Fruit fly (Drosophila melanogaster) whole organism, embryonic: ENCODE results near the gene side-IV.

ENCODE experiments used
- Atf-2 ChIP-seq: fragments of 200-800 bp; sonication (Bioruptor generic); optimal IDR thresholded peaks from 2 replicates; lab custom pipeline; 2016; ENCODE audit warnings: missing biosample characterization, missing genetic modification characterization
- Bteb2 ChIP-seq: fragments of 200-800 bp; sonication (Bioruptor generic); optimal IDR thresholded peaks from 2 replicates; lab custom pipeline; 2016; ENCODE audit warnings: missing biosample characterization, missing genetic modification characterization
- CG10431 ChIP-seq: fragments of 200-800 bp; sonication (Bioruptor generic); optimal IDR thresholded peaks from 3 replicates; lab custom pipeline; 2018; ENCODE audit warnings: missing biosample characterization, mild to moderate bottlenecking, missing genetic modification characterization
- CG11247 ChIP-seq: fragments of 200-800 bp; sonication (Bioruptor generic); IDR thresholded peaks from 2 replicates; pipeline ENCODE4 v1.3.6; 2022; ENCODE audit warnings: missing biosample characterization, missing genetic modification characterization
- CG14050 ChIP-seq: fragments of 200-800 bp; sonication (Bioruptor generic); IDR thresholded peaks from 3 replicates; pipeline ENCODE4 v1.3.6; 2022; ENCODE audit warnings: missing biosample characterization, missing genetic modification characterization
- CG14965 ChIP-seq: fragments of 200-800 bp; sonication (Bioruptor generic); optimal IDR thresholded peaks from 2 replicates; lab custom pipeline; 2016; ENCODE audit warnings: missing biosample characterization, missing genetic modification characterization, borderline replicate concordance
- CG15514 ChIP-seq: fragments of 200-800 bp; sonication (Bioruptor generic); optimal IDR thresholded peaks from 3 replicates; lab custom pipeline; 2017; ENCODE audit warnings: missing biosample characterization, missing genetic modification characterization, mild to moderate bottlenecking, moderate library complexity, missing genetic modification reagents
- CG18476 ChIP-seq: fragments of 200-800 bp; sonication (Bioruptor generic); optimal IDR thresholded peaks from 2 replicates; lab custom pipeline; 2016; ENCODE audit warnings: missing biosample characterization, mild to moderate bottlenecking, missing genetic modification characterization
- CG2678 ChIP-seq: fragments of 200-800 bp; sonication (Bioruptor generic); optimal IDR thresholded peaks from 3 replicates; lab custom pipeline; 2019; ENCODE audit warnings: missing biosample characterization, mild to moderate bottlenecking, missing genetic modification characterization, moderate library complexity
- CG2889 ChIP-seq: fragments of 200-800 bp; sonication (Bioruptor generic); IDR thresholded peaks from 3 replicates; pipeline ENCODE4 v1.3.6; 2022; ENCODE audit warnings: missing biosample characterization, missing genetic modification characterization
- CG32772 ChIP-seq: fragments of 200-800 bp; sonication (Bioruptor generic); IDR thresholded peaks from 2 replicates; pipeline ENCODE4 v1.3.6; 2022; ENCODE audit warnings: missing biosample characterization, missing genetic modification characterization
- CG33557 ChIP-seq: fragments of 200-800 bp; sonication (Bioruptor generic); optimal IDR thresholded peaks from 2 replicates; lab custom pipeline; 2019; ENCODE audit warnings: missing biosample characterization, mild to moderate bottlenecking, missing genetic modification characterization, moderate library complexity
- CG34376 ChIP-seq: fragments of 200-800 bp; sonication (Bioruptor generic); optimal IDR thresholded peaks from 2 replicates; lab custom pipeline; 2018; ENCODE audit warnings: missing biosample characterization, mild to moderate bottlenecking, missing genetic modification characterization
- CG4328 ChIP-seq: fragments of 200-800 bp; sonication (Bioruptor generic); optimal IDR thresholded peaks from 3 replicates; lab custom pipeline; 2017; ENCODE audit warnings: missing biosample characterization, missing genetic modification reagents, missing genetic modification characterization
- CG7786 ChIP-seq: fragments of 200-800 bp; sonication (Bioruptor generic); optimal IDR thresholded peaks from 2 replicates; lab custom pipeline; 2016; ENCODE audit warnings: missing biosample characterization, missing genetic modification characterization
- CG7928 ChIP-seq: fragments of 200-800 bp; sonication (Bioruptor generic); optimal IDR thresholded peaks from 2 replicates; lab custom pipeline; 2017; ENCODE audit warnings: missing biosample characterization, mild to moderate bottlenecking, missing genetic modification characterization
- CG9797 ChIP-seq: fragments of 200-800 bp; sonication (Bioruptor generic); optimal IDR thresholded peaks from 3 replicates; lab custom pipeline; 2018; ENCODE audit warnings: missing biosample characterization, mild to moderate bottlenecking, missing genetic modification characterization
- D ChIP-seq, 2 experiments: fragments of 200-800 bp in 1 of 2; fragments of >200 bp in 1 of 2; sonication (Bioruptor generic) in 1 of 2; optimal IDR thresholded peaks; 2 replicates in 1 of 2; 3 replicates in 1 of 2; lab custom pipeline; 2017; ENCODE audit warnings: mild to moderate bottlenecking in 1 of 2, missing biosample characterization in 1 of 2, missing genetic modification characterization in 1 of 2, missing genetic modification reagents in 1 of 2
- Dip3 ChIP-seq: fragments of 200-800 bp; sonication (Bioruptor generic); optimal IDR thresholded peaks from 3 replicates; lab custom pipeline; 2016; ENCODE audit warnings: missing biosample characterization, missing genetic modification characterization
- Ets65A ChIP-seq: fragments of 200-800 bp; sonication (Bioruptor generic); peaks from one replicate; lab custom pipeline; 2016; ENCODE audit warnings: missing biosample characterization, missing genetic modification characterization
- H15 ChIP-seq: fragments of 200-800 bp; sonication (Bioruptor generic); IDR thresholded peaks from 3 replicates; pipeline ENCODE4 v1.3.6; 2022; ENCODE audit warnings: missing biosample characterization, missing genetic modification characterization
- Hey ChIP-seq: fragments of 200-800 bp; sonication (Bioruptor generic); optimal IDR thresholded peaks from 3 replicates; lab custom pipeline; 2018; ENCODE audit warnings: missing biosample characterization, mild to moderate bottlenecking, missing genetic modification characterization
- Hmr ChIP-seq: fragments of 200-800 bp; sonication (Bioruptor generic); optimal IDR thresholded peaks from 3 replicates; lab custom pipeline; 2017; ENCODE audit warnings: mild to moderate bottlenecking, missing biosample characterization, missing genetic modification reagents, missing genetic modification characterization
- Hmx ChIP-seq: fragments of 200-800 bp; sonication (Bioruptor generic); optimal IDR thresholded peaks from 2 replicates; lab custom pipeline; 2016; ENCODE audit warnings: missing biosample characterization, missing genetic modification characterization
- Nf-YB ChIP-seq: fragments of 200-800 bp; sonication (Bioruptor generic); optimal IDR thresholded peaks from 3 replicates; lab custom pipeline; 2019; ENCODE audit warnings: missing biosample characterization, mild to moderate bottlenecking, missing genetic modification characterization, moderate library complexity
- Ravus ChIP-seq: fragments of 200-800 bp; sonication (Bioruptor generic); IDR thresholded peaks from 2 replicates; pipeline ENCODE4 v1.3.6; 2022; ENCODE audit warnings: missing biosample characterization, missing genetic modification characterization
- Ssrp ChIP-seq: fragments of 200-800 bp; sonication (Bioruptor generic); optimal IDR thresholded peaks from 2 replicates; lab custom pipeline; 2018; ENCODE audit warnings: missing biosample characterization, mild to moderate bottlenecking, missing genetic modification characterization, moderate library complexity
- Stat92E ChIP-seq, 3 experiments: fragments of >200 bp in 2 of 3; fragments of 200-800 bp in 1 of 3; sonication (Bioruptor generic) in 1 of 3; optimal IDR thresholded peaks; 2 replicates each; lab custom pipeline; 2017 to 2019; ENCODE audit warnings: missing biosample characterization in 3 of 3, missing genetic modification characterization in 3 of 3, mild to moderate bottlenecking in 1 of 3, moderate library complexity in 1 of 3
- Taf1 ChIP-seq: fragments of 200-800 bp; sonication (Bioruptor generic); IDR thresholded peaks from 2 replicates; pipeline ENCODE4 v1.3.6; 2022; ENCODE audit warnings: missing biosample characterization, missing genetic modification characterization
- Usf ChIP-seq: fragments of 200-800 bp; sonication (Bioruptor generic); optimal IDR thresholded peaks from 2 replicates; lab custom pipeline; 2017; ENCODE audit warnings: missing genotype, missing biosample characterization, missing genetic modification characterization
- abd-A ChIP-seq: fragments of 200-800 bp; sonication (Bioruptor generic); optimal IDR thresholded peaks from 3 replicates; lab custom pipeline; 2019; ENCODE audit warnings: missing biosample characterization, mild to moderate bottlenecking, missing genetic modification characterization, moderate library complexity
- ara ChIP-seq: fragments of 200-800 bp; sonication (Bioruptor generic); IDR thresholded peaks from 2 replicates; pipeline ENCODE4 v1.3.6; 2022; ENCODE audit warnings: missing biosample characterization, missing genetic modification characterization
- bcd ChIP-seq: fragments of 200-800 bp; sonication (Bioruptor generic); optimal IDR thresholded peaks from 2 replicates; lab custom pipeline; 2017; ENCODE audit warnings: missing biosample characterization, mild to moderate bottlenecking, missing genetic modification characterization
- btn ChIP-seq: fragments of 200-800 bp; sonication (Bioruptor generic); optimal IDR thresholded peaks from 2 replicates; lab custom pipeline; 2016; ENCODE audit warnings: missing biosample characterization, missing genetic modification characterization
- chn ChIP-seq: fragments of 200-800 bp; sonication (Bioruptor generic); optimal IDR thresholded peaks from 2 replicates; lab custom pipeline; 2016; ENCODE audit warnings: missing biosample characterization, missing genetic modification characterization
- crc ChIP-seq: fragments of 200-800 bp; sonication (Bioruptor generic); optimal IDR thresholded peaks from 2 replicates; lab custom pipeline; 2016; ENCODE audit warnings: missing biosample characterization, missing genetic modification characterization
- dati ChIP-seq: fragments of 200-800 bp; sonication (Bioruptor generic); IDR thresholded peaks from 2 replicates; pipeline ENCODE4 v1.3.6; 2022; ENCODE audit warnings: missing biosample characterization, missing genetic modification characterization
- disco-r ChIP-seq: fragments of 200-800 bp; sonication (Bioruptor generic); optimal IDR thresholded peaks from 2 replicates; lab custom pipeline; 2016; ENCODE audit warnings: missing biosample characterization, missing genetic modification characterization
- fd3F ChIP-seq: fragments of 200-800 bp; sonication (Bioruptor generic); optimal IDR thresholded peaks from 2 replicates; lab custom pipeline; 2018; ENCODE audit warnings: missing biosample characterization, mild to moderate bottlenecking, missing genetic modification characterization, moderate library complexity
- grn ChIP-seq: fragments of 200-800 bp; sonication (Bioruptor generic); optimal IDR thresholded peaks from 3 replicates; lab custom pipeline; 2017; ENCODE audit warnings: missing biosample characterization, missing genetic modification characterization
- insv ChIP-seq, 2 experiments: fragments of 200-800 bp; sonication (Bioruptor generic); optimal IDR thresholded peaks; 3 replicates each; lab custom pipeline; 2016 to 2018; ENCODE audit warnings: missing biosample characterization in 2 of 2, missing genetic modification characterization in 2 of 2
- lmd ChIP-seq: fragments of 200-800 bp; sonication (Bioruptor generic); IDR thresholded peaks from 2 replicates; pipeline ENCODE4 v1.3.6; 2022; ENCODE audit warnings: missing biosample characterization, missing genetic modification characterization
- lov ChIP-seq, 2 experiments: fragments of 200-800 bp in 1 of 2; fragments of >200 bp in 1 of 2; sonication (Bioruptor generic) in 1 of 2; IDR thresholded peaks in 1 of 2; optimal IDR thresholded peaks in 1 of 2; 2 replicates in 1 of 2; 3 replicates in 1 of 2; pipeline versions ENCODE4 v1.3.6 to Lab custom; 2017 to 2022; ENCODE audit warnings: missing biosample characterization in 1 of 2, missing genetic modification characterization in 1 of 2
- pnt ChIP-seq: fragments of 200-800 bp; sonication (Bioruptor generic); optimal IDR thresholded peaks from 3 replicates; lab custom pipeline; 2016; ENCODE audit warnings: missing biosample characterization, missing genetic modification characterization
- stc ChIP-seq: fragments of 200-800 bp; sonication (Bioruptor generic); IDR thresholded peaks from 2 replicates; pipeline ENCODE4 v1.3.6; 2022; ENCODE audit warnings: missing biosample characterization, missing genetic modification characterization
- toy ChIP-seq: fragments of 200-800 bp; sonication (Bioruptor generic); IDR thresholded peaks from 2 replicates; pipeline ENCODE4 v1.3.6; 2022; ENCODE audit warnings: missing biosample characterization, missing genetic modification characterization
- z ChIP-seq: fragments of 200-800 bp; sonication (Bioruptor generic); IDR thresholded peaks from 3 replicates; pipeline ENCODE4 v1.3.6; 2022; ENCODE audit warnings: missing biosample characterization, missing genetic modification characterization

The side-IV gene

dm6 chr3R:13400902-13401721 lies 49.3 kb upstream of the side-IV start (continued):
- TF ChIP-seq crc (GFP tag; lab: Kevin White, UChicago) (peak; percentile 76), z (0 out of 3 replicates have a peak, but pooled peaks have one; percentile 45), H15 (GFP tag; lab: Robert Waterston, UW) (peak; percentile 79), abd-A (no peak), toy (peak; percentile 53; the same call in 1 of the 2 replicates), insv (GFP tag; optimal IDR thresholded peaks at IDR 0.05; lab: Kevin White, UChicago) (peak; percentile 6 to 47), stc (GFP tag; lab: Robert Waterston, UW) (peak; percentile 86; the same call in 1 of the 2 replicates), Ets65A (GFP tag; lab: Kevin White, UChicago) (peak; percentile 96), pnt (GFP tag; lab: Kevin White, UChicago) (peak; percentile 89), CG14050 (GFP tag; lab: Robert Waterston, UW) (peak; percentile 75), D (optimal IDR thresholded peaks at IDR 0.05; lab: Kevin White, UChicago) (no peak), D (GFP tag; optimal IDR thresholded peaks at IDR 0.05; lab: Kevin White, UChicago) (peak; percentile 80), chn (GFP tag; lab: Kevin White, UChicago) (peak; percentile 91), bcd (GFP tag; lab: Kevin White, UChicago) (peak; percentile 87), Nf-YB (GFP tag; lab: Kevin White, UChicago) (peak; percentile 80), Hey (tag; lab: Kevin White, UChicago) (peak; percentile 19), Atf-2 (peak; percentile 91), CG14965 (GFP tag; lab: Kevin White, UChicago) (peak; percentile 5), Hmr (GFP tag; lab: Kevin White, UChicago) (peak; percentile 87), Dip3 (GFP tag; lab: Kevin White, UChicago) (peak; percentile 84), Usf (GFP tag; lab: Kevin White, UChicago) (peak; percentile 78), btn (peak; percentile 70), Hmx (GFP tag; lab: Kevin White, UChicago) (peak; percentile 32), CG2889 (peak; percentile 40; the same call in 1 of the 3 replicates), fd3F (peak; percentile 80), Taf1 (GFP tag; lab: Robert Waterston, UW) (peak; percentile 65; the same call in 1 of the 2 replicates), CG7786 (GFP tag; lab: Kevin White, UChicago) (peak; percentile 91), CG4328 (GFP tag; lab: Kevin White, UChicago) (peak; percentile 73), Stat92E (GFP tag; optimal IDR thresholded peaks at IDR 0.05; lab: Kevin White, UChicago) (peak in 1 of 3 experiments; percentile 45), CG32772 (peak; percentile 83), CG10431 (peak; percentile 76), CG7928 (peak; percentile 42), CG9797 (no peak), CG34376 (GFP tag; lab: Kevin White, UChicago) (no peak), grn (GFP tag; lab: Kevin White, UChicago) (peak; percentile 57), ara (GFP tag; lab: Robert Waterston, UW) (peak; percentile 88), Bteb2 (peak; percentile 89), CG11247 (GFP tag; lab: Robert Waterston, UW) (peak; percentile 60), lov (optimal IDR thresholded peaks at IDR 0.05; lab: Kevin White, UChicago) (no peak), lov (GFP tag; IDR thresholded peaks at IDR 0.05; lab: Robert Waterston, UW) (no peak; the same call in 2 of the 3 replicates), CG18476 (GFP tag; lab: Kevin White, UChicago) (peak; percentile 71), Ravus (GFP tag; lab: Robert Waterston, UW) (peak; percentile 66), CG15514 (GFP tag; lab: Kevin White, UChicago) (peak; percentile 80), CG33557 (peak; percentile 92), Ssrp (tag; lab: Kevin White, UChicago) (peak; percentile 92), CG2678 (tag; lab: Kevin White, UChicago) (peak; percentile 94), dati (GFP tag; lab: Robert Waterston, UW) (0 out of 2 replicates have a peak, but pooled peaks have one; percentile 23), lmd (GFP tag; lab: Robert Waterston, UW) (peak; percentile 90), disco-r (GFP tag; lab: Kevin White, UChicago) (peak; percentile 82)
